Fruit fly (Drosophila melanogaster): ENCODE measurements around the gene CG2059.
A peak's percentile ranks its signal among the peaks of the same experiment; 100 is the strongest.

Gene CG2059

dm6 chrX:7284964-7285363 lies 1.2 kb upstream of the CG2059 start:
- TF ChIP-seq OdsH (GFP tag; optimal IDR thresholded peaks at IDR 0.05) (no peak), rgr (GFP tag; optimal IDR thresholded peaks at IDR 0.05) (no peak), N (GFP tag; optimal IDR thresholded peaks at IDR 0.05) (no peak), sv (GFP tag; optimal IDR thresholded peaks at IDR 0.05) (no peak), Jra (GFP tag; optimal IDR thresholded peaks at IDR 0.05) (no peak), Hr83 (GFP tag; optimal IDR thresholded peaks at IDR 0.05; ENCODE audit: poor library complexity, severe bottlenecking) (no peak), pan (optimal IDR thresholded peaks at IDR 0.05) (no peak), lola (GFP tag; optimal IDR thresholded peaks at IDR 0.05) (no peak), usp (GFP tag; optimal IDR thresholded peaks at IDR 0.05) (no peak), h (GFP tag; optimal IDR thresholded peaks at IDR 0.05) (no peak), Dif (GFP tag; optimal IDR thresholded peaks at IDR 0.05; ENCODE audit: partially characterized antibody) (no peak)

- no peak for TF ChIP-seq OdsH (GFP tag; optimal IDR thresholded peaks at IDR 0.05)
- peak; percentile 65 for TF ChIP-seq Dif (GFP tag; optimal IDR thresholded peaks at IDR 0.05; ENCODE audit: partially characterized antibody)
- no peak for TF ChIP-seq CrebA (GFP tag; optimal IDR thresholded peaks at IDR 0.05; ENCODE audit: borderline replicate concordance)
- TF ChIP-seq N (GFP tag; optimal IDR thresholded peaks at IDR 0.05) = peak; percentile 61
- no peak for TF ChIP-seq Sp1 (GFP tag; optimal IDR thresholded peaks at IDR 0.05)
- TF ChIP-seq dl (GFP tag; optimal IDR thresholded peaks at IDR 0.05; ENCODE audit: insufficient read depth in 1 of 2, partially characterized antibody in 2 of 2) = peak in 1 of 2 experiments; percentile 52
- no peak for TF ChIP-seq Hnf4 (GFP tag; optimal IDR thresholded peaks at IDR 0.05)
These were observed 748 bp upstream of the CG2059 start for dm6 chrX:7285410-7285809.

dm6 chrX:7290811-7291515 lies 4.8 kb downstream of the CG2059 start, which contains the start of gene unc-119:
TSS of gene unc-119 (minus strand) at chrX:7291298.
- no peak for TF ChIP-seq Rel (GFP tag; optimal IDR thresholded peaks at IDR 0.05)
- TF ChIP-seq Rel (tag; optimal IDR thresholded peaks at IDR 0.05) = peak; percentile 100
- no peak for TF ChIP-seq HLH106 (tag; optimal IDR thresholded peaks at IDR 0.05)
- peak; percentile 35 for TF ChIP-seq lola (GFP tag; optimal IDR thresholded peaks at IDR 0.05)
- TF ChIP-seq Sp1 (GFP tag; optimal IDR thresholded peaks at IDR 0.05) = peak; percentile 15
- TF ChIP-seq Hr78 (GFP tag; optimal IDR thresholded peaks at IDR 0.05) = no peak
- peak; percentile 4 for TF ChIP-seq psq (GFP tag; optimal IDR thresholded peaks at IDR 0.05)
- TF ChIP-seq h (GFP tag; optimal IDR thresholded peaks at IDR 0.05) = no peak
- TF ChIP-seq fru (GFP tag; optimal IDR thresholded peaks at IDR 0.05) = peak; percentile 82

dm6 chrX:7291850-7292499 lies 5.8 kb downstream of the CG2059 start:
- TF ChIP-seq N (GFP tag; optimal IDR thresholded peaks at IDR 0.05) (no peak), ey (GFP tag; optimal IDR thresholded peaks at IDR 0.05) (peak; percentile 54), Mio (GFP tag; optimal IDR thresholded peaks at IDR 0.05) (no peak), Hr83 (GFP tag; optimal IDR thresholded peaks at IDR 0.05; ENCODE audit: poor library complexity, severe bottlenecking) (no peak), h (GFP tag; optimal IDR thresholded peaks at IDR 0.05) (peak; percentile 84), Myc (optimal IDR thresholded peaks at IDR 0.05) (no peak), sage (GFP tag; optimal IDR thresholded peaks at IDR 0.05) (peak; percentile 39), CG9705 (GFP tag; optimal IDR thresholded peaks at IDR 0.05) (peak; percentile 7), Hnf4 (GFP tag; optimal IDR thresholded peaks at IDR 0.05) (peak; percentile 68), psq (GFP tag; optimal IDR thresholded peaks at IDR 0.05) (peak; percentile 62), CrebA (GFP tag; optimal IDR thresholded peaks at IDR 0.05; ENCODE audit: borderline replicate concordance) (no peak), dsf (GFP tag; optimal IDR thresholded peaks at IDR 0.05; ENCODE audit: borderline replicate concordance) (no peak), woc (GFP tag; optimal IDR thresholded peaks at IDR 0.05) (peak; percentile 37), usp (GFP tag; optimal IDR thresholded peaks at IDR 0.05) (no peak), jim (GFP tag; optimal IDR thresholded peaks at IDR 0.05) (no peak), br (GFP tag; optimal IDR thresholded peaks at IDR 0.05) (peak; percentile 71), lola (GFP tag; optimal IDR thresholded peaks at IDR 0.05) (no peak), Hr78 (GFP tag; optimal IDR thresholded peaks at IDR 0.05) (no peak), OdsH (GFP tag; optimal IDR thresholded peaks at IDR 0.05) (peak; percentile 79), Dif (GFP tag; optimal IDR thresholded peaks at IDR 0.05; ENCODE audit: partially characterized antibody) (no peak), Rel (GFP tag; optimal IDR thresholded peaks at IDR 0.05) (peak; percentile 39), Rel (tag; optimal IDR thresholded peaks at IDR 0.05) (peak; percentile 16), Abd-B (GFP tag; optimal IDR thresholded peaks at IDR 0.05) (no peak), pan (optimal IDR thresholded peaks at IDR 0.05) (no peak), fru (GFP tag; optimal IDR thresholded peaks at IDR 0.05) (peak; percentile 65), dmrt93B (GFP tag; optimal IDR thresholded peaks at IDR 0.05) (peak; percentile 1), Jra (GFP tag; optimal IDR thresholded peaks at IDR 0.05) (no peak), Sp1 (GFP tag; optimal IDR thresholded peaks at IDR 0.05) (peak; percentile 75), sv (GFP tag; optimal IDR thresholded peaks at IDR 0.05) (peak; percentile 74), foxo (GFP tag; optimal IDR thresholded peaks at IDR 0.05) (peak in 1 of 2 experiments; percentile 75), dl (GFP tag; optimal IDR thresholded peaks at IDR 0.05; ENCODE audit: insufficient read depth in 1 of 2, partially characterized antibody in 2 of 2) (no peak), brk (GFP tag; optimal IDR thresholded peaks at IDR 0.05) (no peak), Dfd (GFP tag; optimal IDR thresholded peaks at IDR 0.05) (no peak), Vsx2 (GFP tag; optimal IDR thresholded peaks at IDR 0.05; ENCODE audit: partially characterized antibody) (no peak), rgr (GFP tag; optimal IDR thresholded peaks at IDR 0.05) (peak; percentile 75), tai (GFP tag; optimal IDR thresholded peaks at IDR 0.05) (no peak), CG32264 (GFP tag; optimal IDR thresholded peaks at IDR 0.05) (peak; percentile 8)
